Fruit fly (Drosophila melanogaster) whole organism, embryonic: ENCODE data around the gene CG12661.
A peak's percentile ranks its signal among the peaks of the same experiment; 100 is the strongest.

Experiments used
- Aef1 ChIP-seq: fragments of 200-800 bp; sonication (Bioruptor generic); IDR thresholded peaks from 3 replicates; pipeline ENCODE4 v1.3.6; 2022; ENCODE audit warnings: missing biosample characterization, missing genetic modification characterization
- Blimp-1 ChIP-seq: fragments of 200-800 bp; sonication (Bioruptor generic); optimal IDR thresholded peaks from 3 replicates; lab custom pipeline; 2018; ENCODE audit warnings: missing biosample characterization, missing genetic modification characterization, mild to moderate bottlenecking, moderate library complexity, missing genetic modification reagents
- Bteb2 ChIP-seq: fragments of 200-800 bp; sonication (Bioruptor generic); optimal IDR thresholded peaks from 2 replicates; lab custom pipeline; 2016; ENCODE audit warnings: missing biosample characterization, missing genetic modification characterization
- C15 ChIP-seq: fragments of 200-800 bp; sonication (Bioruptor generic); IDR thresholded peaks from 3 replicates; pipeline ENCODE4 v1.3.6; 2022; ENCODE audit warnings: missing biosample characterization, missing genetic modification characterization
- CG10462 ChIP-seq: fragments of 200-800 bp; sonication (Bioruptor generic); optimal IDR thresholded peaks from 2 replicates; lab custom pipeline; 2016; ENCODE audit warnings: missing biosample characterization, missing genetic modification characterization
- CG10543 ChIP-seq: fragments of 200-800 bp; sonication (Bioruptor generic); optimal IDR thresholded peaks from 3 replicates; lab custom pipeline; 2017; ENCODE audit warnings: missing biosample characterization, mild to moderate bottlenecking, missing genetic modification characterization, moderate library complexity
- CG11247 ChIP-seq: fragments of 200-800 bp; sonication (Bioruptor generic); IDR thresholded peaks from 2 replicates; pipeline ENCODE4 v1.3.6; 2022; ENCODE audit warnings: missing biosample characterization, missing genetic modification characterization
- CG11504 ChIP-seq: fragments of 200-800 bp; sonication (Bioruptor generic); optimal IDR thresholded peaks from 3 replicates; lab custom pipeline; 2019; ENCODE audit warnings: missing biosample characterization, mild to moderate bottlenecking, missing genetic modification characterization, moderate library complexity
- CG12744 ChIP-seq: fragments of 200-800 bp; sonication (Bioruptor generic); optimal IDR thresholded peaks from 2 replicates; lab custom pipeline; 2016; ENCODE audit warnings: missing biosample characterization, missing genetic modification characterization
- CG12942 ChIP-seq: fragments of 200-800 bp; sonication (Bioruptor generic); optimal IDR thresholded peaks from 3 replicates; lab custom pipeline; 2016; ENCODE audit warnings: missing biosample characterization, missing genetic modification characterization
- CG13894 ChIP-seq: fragments of 200-800 bp; sonication (Bioruptor generic); optimal IDR thresholded peaks from 3 replicates; lab custom pipeline; 2018; ENCODE audit warnings: missing biosample characterization, mild to moderate bottlenecking, missing genetic modification characterization, moderate library complexity
- CG14441 ChIP-seq: fragments of 200-800 bp; sonication (Bioruptor generic); IDR thresholded peaks from 2 replicates; pipeline ENCODE4 v1.3.6; 2022; ENCODE audit warnings: missing biosample characterization, missing genetic modification characterization
- CG1647 ChIP-seq: fragments of 200-800 bp; sonication (Bioruptor generic); optimal IDR thresholded peaks from 3 replicates; lab custom pipeline; 2016; ENCODE audit warnings: missing biosample characterization, missing genetic modification characterization
- CG17802 ChIP-seq: fragments of 200-800 bp; sonication (Bioruptor generic); optimal IDR thresholded peaks from 2 replicates; lab custom pipeline; 2018; ENCODE audit warnings: missing biosample characterization, mild to moderate bottlenecking, missing genetic modification characterization, moderate library complexity
- CG17829 ChIP-seq: fragments of 200-800 bp; optimal IDR thresholded peaks from 2 replicates; lab custom pipeline; 2019; ENCODE audit warnings: missing biosample characterization, mild to moderate bottlenecking, missing genetic modification characterization, moderate library complexity
- CG2120 ChIP-seq: fragments of 200-800 bp; sonication (Bioruptor generic); optimal IDR thresholded peaks from 3 replicates; lab custom pipeline; 2016; ENCODE audit warnings: missing biosample characterization, missing genetic modification characterization
- CG31365 ChIP-seq: fragments of 200-800 bp; sonication (Bioruptor generic); optimal IDR thresholded peaks from 2 replicates; lab custom pipeline; 2018; ENCODE audit warnings: missing biosample characterization, mild to moderate bottlenecking, missing genetic modification characterization
- CG5245 ChIP-seq: fragments of 200-800 bp; sonication (Bioruptor generic); optimal IDR thresholded peaks from 3 replicates; lab custom pipeline; 2016; ENCODE audit warnings: missing biosample characterization, missing genetic modification characterization
- CG7556 ChIP-seq: fragments of 200-800 bp; sonication (Bioruptor generic); optimal IDR thresholded peaks from 2 replicates; lab custom pipeline; 2017; ENCODE audit warnings: missing biosample characterization, mild to moderate bottlenecking, missing genetic modification characterization
- CG7839 ChIP-seq: fragments of 200-800 bp; sonication (Bioruptor generic); optimal IDR thresholded peaks from 3 replicates; lab custom pipeline; 2018; ENCODE audit warnings: missing biosample characterization, mild to moderate bottlenecking, missing genetic modification characterization, moderate library complexity
- CG8290 ChIP-seq, 3 experiments: fragments of 200-800 bp; sonication (Bioruptor generic); optimal IDR thresholded peaks; 2 replicates each; lab custom pipeline; 2016 to 2019; ENCODE audit warnings: missing biosample characterization in 3 of 3, missing genetic modification characterization in 3 of 3, mild to moderate bottlenecking in 2 of 3, moderate library complexity in 1 of 3
- CG9876 ChIP-seq: fragments of 200-800 bp; sonication (Bioruptor generic); optimal IDR thresholded peaks from 2 replicates; lab custom pipeline; 2016; ENCODE audit warnings: missing biosample characterization, missing genetic modification characterization
- Deaf1 ChIP-seq: fragments of 200-800 bp; optimal IDR thresholded peaks from 3 replicates; lab custom pipeline; 2019; ENCODE audit warnings: missing biosample characterization, mild to moderate bottlenecking, missing genetic modification characterization, moderate library complexity
- Doc3 ChIP-seq: fragments of 200-800 bp; sonication (Bioruptor generic); IDR thresholded peaks from 3 replicates; pipeline ENCODE4 v1.3.6; 2022; ENCODE audit warnings: missing biosample characterization, missing genetic modification characterization; ENCODE audit not compliant: partially characterized antibody
- Dp ChIP-seq: fragments of 200-800 bp; sonication (Bioruptor generic); optimal IDR thresholded peaks from 2 replicates; lab custom pipeline; 2018; ENCODE audit warnings: missing biosample characterization, mild to moderate bottlenecking, missing genetic modification characterization, moderate library complexity
- HLH3B ChIP-seq: fragments of 200-800 bp; sonication (Bioruptor generic); IDR thresholded peaks from 2 replicates; pipeline ENCODE4 v1.3.6; 2022; ENCODE audit warnings: missing biosample characterization, missing genetic modification characterization
- HLHmδ ChIP-seq: fragments of 200-800 bp; sonication (Bioruptor generic); optimal IDR thresholded peaks from 2 replicates; lab custom pipeline; 2018; ENCODE audit warnings: missing biosample characterization, mild to moderate bottlenecking, missing genetic modification characterization, moderate library complexity
- NC2α ChIP-seq: fragments of 200-800 bp; sonication (Bioruptor generic); optimal IDR thresholded peaks from 2 replicates; lab custom pipeline; 2016; ENCODE audit warnings: missing biosample characterization, missing genetic modification characterization
- Nf-YA ChIP-seq: fragments of 200-800 bp; sonication (Bioruptor generic); IDR thresholded peaks from 2 replicates; pipeline ENCODE4 v1.3.6; 2022; ENCODE audit warnings: missing biosample characterization, missing genetic modification characterization
- Ptx1 ChIP-seq: fragments of 200-800 bp; sonication (Bioruptor generic); IDR thresholded peaks from 2 replicates; pipeline ENCODE4 v1.3.6; 2022; ENCODE audit warnings: missing biosample characterization, missing genetic modification characterization
- Vsx1 ChIP-seq: fragments of 200-800 bp; sonication (Bioruptor generic); optimal IDR thresholded peaks from 2 replicates; lab custom pipeline; 2017; ENCODE audit warnings: missing biosample characterization, mild to moderate bottlenecking, missing genetic modification characterization, missing genetic modification reagents
- Xrp1 ChIP-seq: fragments of 200-800 bp; sonication (Bioruptor generic); IDR thresholded peaks from 2 replicates; pipeline ENCODE4 v1.3.6; 2022; ENCODE audit warnings: missing biosample characterization, missing genetic modification characterization
- YL-1 ChIP-seq: fragments of 200-800 bp; sonication (Bioruptor generic); optimal IDR thresholded peaks from 3 replicates; lab custom pipeline; 2017; ENCODE audit warnings: missing biosample characterization, mild to moderate bottlenecking, missing genetic modification characterization
- ac ChIP-seq: fragments of 200-800 bp; sonication (Bioruptor generic); optimal IDR thresholded peaks from 3 replicates; lab custom pipeline; 2017; ENCODE audit warnings: missing biosample characterization, mild to moderate bottlenecking, missing genetic modification characterization
- btn ChIP-seq: fragments of 200-800 bp; sonication (Bioruptor generic); optimal IDR thresholded peaks from 2 replicates; lab custom pipeline; 2016; ENCODE audit warnings: missing biosample characterization, missing genetic modification characterization
- chn ChIP-seq: fragments of 200-800 bp; sonication (Bioruptor generic); optimal IDR thresholded peaks from 2 replicates; lab custom pipeline; 2016; ENCODE audit warnings: missing biosample characterization, missing genetic modification characterization
- emc ChIP-seq: fragments of 200-800 bp; sonication (Bioruptor generic); optimal IDR thresholded peaks from 2 replicates; lab custom pipeline; 2016; ENCODE audit warnings: missing biosample characterization, missing genetic modification characterization
- eve ChIP-seq, 2 experiments: fragments of >200 bp; optimal IDR thresholded peaks; 2 replicates each; lab custom pipeline; 2017; ENCODE audit warnings: missing biosample characterization in 2 of 2, missing genetic modification characterization in 2 of 2
- gcm2 ChIP-seq: fragments of 200-800 bp; sonication (Bioruptor generic); optimal IDR thresholded peaks from 2 replicates; lab custom pipeline; 2016; ENCODE audit warnings: missing biosample characterization, missing genetic modification characterization
- gfzf ChIP-seq: fragments of 200-800 bp; sonication (Bioruptor generic); optimal IDR thresholded peaks from 2 replicates; lab custom pipeline; 2016; ENCODE audit warnings: missing biosample characterization, mild to moderate bottlenecking, missing genetic modification characterization, moderate library complexity
- hkb ChIP-seq, 2 experiments: fragments of 200-800 bp in 1 of 2; fragments of >200 bp in 1 of 2; sonication (Bioruptor generic) in 1 of 2; IDR thresholded peaks in 1 of 2; optimal IDR thresholded peaks in 1 of 2; 2 replicates each; pipeline versions ENCODE4 v1.3.6 to Lab custom; 2017 to 2022; ENCODE audit warnings: missing biosample characterization in 1 of 2, missing genetic modification characterization in 1 of 2
- ind ChIP-seq: fragments of 200-800 bp; sonication (Bioruptor generic); optimal IDR thresholded peaks from 3 replicates; lab custom pipeline; 2016; ENCODE audit warnings: missing biosample characterization, missing genetic modification characterization
- nom ChIP-seq: fragments of 200-800 bp; sonication (Bioruptor generic); optimal IDR thresholded peaks from 2 replicates; lab custom pipeline; 2017; ENCODE audit warnings: missing biosample characterization, missing genetic modification characterization, mild to moderate bottlenecking, moderate library complexity, missing genetic modification reagents
- odd ChIP-seq: fragments of 200-800 bp; sonication (Bioruptor generic); optimal IDR thresholded peaks from 2 replicates; lab custom pipeline; 2017; ENCODE audit warnings: missing biosample characterization, mild to moderate bottlenecking, missing genetic modification characterization
- otp ChIP-seq: fragments of 200-800 bp; sonication (Bioruptor generic); IDR thresholded peaks from 3 replicates; pipeline ENCODE4, ENCODE4 v1.3.6; 2022; ENCODE audit warnings: missing biosample characterization, missing genetic modification characterization
- sens ChIP-seq: fragments of 200-800 bp; sonication (Bioruptor generic); peaks from one replicate; lab custom pipeline; 2016; ENCODE audit warnings: missing biosample characterization, missing genetic modification characterization
- sisA ChIP-seq: fragments of 200-800 bp; sonication (Bioruptor generic); IDR thresholded peaks from 2 replicates; pipeline ENCODE4 v1.3.6; 2022; ENCODE audit warnings: missing biosample characterization, missing genetic modification characterization
- tio ChIP-seq: fragments of 200-800 bp; sonication (Bioruptor generic); optimal IDR thresholded peaks from 2 replicates; lab custom pipeline; 2017; ENCODE audit warnings: missing biosample characterization, missing genetic modification characterization, inconsistent platforms

CG12661 gene

DNA sequence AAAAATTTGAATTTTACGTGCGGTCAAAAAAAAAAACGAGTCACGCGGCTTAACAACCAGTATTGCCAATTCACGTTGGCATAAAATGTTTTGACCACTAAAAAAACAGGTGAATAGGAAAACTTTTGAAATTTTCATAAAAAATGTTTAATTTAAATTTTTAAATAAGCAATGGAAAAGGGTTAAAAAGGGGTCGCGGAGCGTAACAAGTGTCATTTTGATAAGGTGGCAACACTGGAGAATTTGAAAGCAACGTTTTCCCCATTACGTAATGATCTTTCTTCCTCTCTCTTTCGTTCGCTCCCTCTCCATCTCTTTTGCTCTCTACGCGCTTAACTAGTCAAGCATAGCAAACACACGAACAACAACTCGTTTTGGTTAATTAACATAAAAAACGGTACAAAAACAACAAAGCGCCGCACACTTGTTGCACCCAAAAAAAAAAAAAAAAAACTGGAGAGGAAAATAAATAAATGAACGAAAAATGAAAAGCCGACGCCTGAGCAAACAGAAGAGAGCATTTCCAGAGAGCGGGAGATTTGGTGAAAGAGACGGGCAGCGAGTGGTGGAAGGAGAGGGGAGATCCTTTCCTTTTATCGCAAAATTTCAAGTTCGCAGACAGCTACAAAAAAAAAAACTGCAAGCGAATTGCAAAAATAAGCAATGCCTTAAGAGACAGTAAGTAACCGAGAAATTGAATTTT is 29.0 kb downstream of the CG12661 start (continued):
- peak; percentile 71 for TF ChIP-seq ind
- peak; percentile 67 for TF ChIP-seq CG2120 (GFP tag; lab: Kevin White, UChicago)
- TF ChIP-seq CG7839 (tag; lab: Kevin White, UChicago) = peak; percentile 84
- peak; percentile 42 for TF ChIP-seq btn (GFP tag; lab: Kevin White, UChicago)
- 0 out of 3 replicates have a peak, but pooled peaks have one; percentile 45 for TF ChIP-seq C15 (GFP tag; lab: Robert Waterston, UW)
- peak; percentile 3 for TF ChIP-seq Dp
- TF ChIP-seq Bteb2 (GFP tag; lab: Kevin White, UChicago) = peak; percentile 50
- peak; percentile 62 for TF ChIP-seq CG12942
- peak; percentile 77 for TF ChIP-seq CG14441 (GFP tag; lab: Robert Waterston, UW)
- no peak for TF ChIP-seq HLHmδ (GFP tag; lab: Kevin White, UChicago)
- no peak for TF ChIP-seq nom (GFP tag; lab: Kevin White, UChicago)
- peak; percentile 71 for TF ChIP-seq CG7556
- peak; percentile 19 for TF ChIP-seq Deaf1 (tag; lab: Kevin White, UChicago)
- peak; percentile 38 for TF ChIP-seq CG10543 (GFP tag; lab: Kevin White, UChicago)
- TF ChIP-seq Nf-YA (GFP tag; lab: Robert Waterston, UW) = peak; percentile 66
- peak; percentile 85 for TF ChIP-seq Xrp1
- TF ChIP-seq NC2α (GFP tag; lab: Kevin White, UChicago) = no peak
- TF ChIP-seq emc (GFP tag; lab: Kevin White, UChicago) = no peak
- TF ChIP-seq Aef1 (GFP tag; lab: Robert Waterston, UW) = peak; percentile 62
- TF ChIP-seq CG9876 (GFP tag; lab: Kevin White, UChicago) = no peak
- peak; percentile 59 for TF ChIP-seq CG17802 (tag; lab: Kevin White, UChicago)
- TF ChIP-seq CG12744 (GFP tag; lab: Kevin White, UChicago) = peak; percentile 52
- peak; percentile 74 for TF ChIP-seq HLH3B (GFP tag; lab: Robert Waterston, UW)
- peak; percentile 19 for TF ChIP-seq ac (GFP tag; lab: Kevin White, UChicago)
- peak; percentile 43 for TF ChIP-seq CG10462 (GFP tag; lab: Kevin White, UChicago)
- TF ChIP-seq tio (GFP tag; lab: Kevin White, UChicago) = peak; percentile 50
- TF ChIP-seq CG11247 (GFP tag; lab: Robert Waterston, UW) = peak; percentile 64; the same call in 1 of the 2 replicates
- TF ChIP-seq gfzf = no peak
- TF ChIP-seq CG11504 (tag; lab: Kevin White, UChicago) = peak; percentile 87
- TF ChIP-seq CG5245 (GFP tag; lab: Kevin White, UChicago) = peak; percentile 59
- TF ChIP-seq CG17829 = peak; percentile 78
- peak; percentile 62 for TF ChIP-seq odd (GFP tag; lab: Kevin White, UChicago)
- peak; percentile 70 for TF ChIP-seq chn (GFP tag; lab: Kevin White, UChicago)
- TF ChIP-seq Blimp-1 (GFP tag; lab: Kevin White, UChicago) = peak; percentile 83
- peak; percentile 35 for TF ChIP-seq YL-1 (GFP tag; lab: Kevin White, UChicago)
- TF ChIP-seq Ptx1 (GFP tag; lab: Robert Waterston, UW) = peak; percentile 83
- peak; percentile 74; the same call in 1 of the 3 replicates for TF ChIP-seq otp
- TF ChIP-seq eve (GFP tag; optimal IDR thresholded peaks at IDR 0.05; lab: Kevin White, UChicago) = peak in 1 of 2 experiments; percentile 93
- peak; percentile 37 for TF ChIP-seq CG31365 (tag; lab: Kevin White, UChicago)
- TF ChIP-seq CG8290 (GFP tag; optimal IDR thresholded peaks at IDR 0.05; lab: Kevin White, UChicago) = peak; percentile 66
- peak in 1 of 2 experiments; percentile 63 for TF ChIP-seq CG8290 (tag; optimal IDR thresholded peaks at IDR 0.05; lab: Kevin White, UChicago)
- peak; percentile 81 for TF ChIP-seq sisA (GFP tag; lab: Robert Waterston, UW)
- TF ChIP-seq hkb (optimal IDR thresholded peaks at IDR 0.05; lab: Kevin White, UChicago) = no peak
- TF ChIP-seq hkb (GFP tag; IDR thresholded peaks at IDR 0.05; lab: Robert Waterston, UW) = peak; percentile 88
- no peak for TF ChIP-seq Doc3
- TF ChIP-seq CG13894 (tag; lab: Kevin White, UChicago) = peak; percentile 15
- peak; percentile 20 for TF ChIP-seq gcm2 (GFP tag; lab: Kevin White, UChicago)
- peak; percentile 52 for TF ChIP-seq CG1647 (GFP tag; lab: Kevin White, UChicago)
- TF ChIP-seq sens = peak; percentile 96
- peak; percentile 74 for TF ChIP-seq Vsx1
